Worm (Caenorhabditis elegans) whole organism, late embryonic: ENCODE measurements around the gene skpt-1.

ENCODE experiments used
- C08G9.2 ChIP-seq: sonication (generic microtip); optimal IDR thresholded peaks from 2 replicates; lab custom pipeline; 2016; ENCODE audit warnings: mild to moderate bottlenecking, missing genetic modification characterization, moderate library complexity, missing compliant biosample characterization
- C38D4.7 ChIP-seq: fragments of 200-800 bp; sonication (Bioruptor generic); optimal IDR thresholded peaks from 2 replicates; lab custom pipeline; 2018; ENCODE audit warnings: mild to moderate bottlenecking, missing genetic modification characterization, moderate library complexity, missing compliant biosample characterization
- ahr-1 ChIP-seq: sonication (generic microtip); optimal IDR thresholded peaks from 2 replicates; lab custom pipeline; 2016; ENCODE audit warnings: missing genetic modification characterization, missing compliant biosample characterization
- ama-1 ChIP-seq: fragments of 150-350 bp; optimal IDR thresholded peaks from 2 replicates; lab custom pipeline; 2014
- ceh-18 ChIP-seq: sonication (generic microtip); optimal IDR thresholded peaks from 2 replicates; lab custom pipeline; 2016; ENCODE audit warnings: missing genetic modification characterization, missing compliant biosample characterization
- ceh-2 ChIP-seq: sonication (generic microtip); optimal IDR thresholded peaks from 2 replicates; lab custom pipeline; 2016; ENCODE audit warnings: missing genotype, missing genetic modification characterization, missing compliant biosample characterization
- ceh-30 ChIP-seq: fragments of 150-350 bp; optimal IDR thresholded peaks from 2 replicates; lab custom pipeline; 2014; ENCODE audit warnings: missing biosample characterization, missing genetic modification characterization
- ceh-31 ChIP-seq: sonication (generic microtip); optimal IDR thresholded peaks from 2 replicates; lab custom pipeline; 2016; ENCODE audit warnings: missing genetic modification characterization, missing compliant biosample characterization
- ceh-34 ChIP-seq: sonication (generic microtip); optimal IDR thresholded peaks from 2 replicates; lab custom pipeline; 2016; ENCODE audit warnings: mild to moderate bottlenecking, missing genetic modification characterization, missing compliant biosample characterization
- ceh-45 ChIP-seq: fragments of 200-800 bp; sonication (Bioruptor generic); IDR thresholded peaks from 2 replicates; pipeline ENCODE4 v1.3.6; 2022; ENCODE audit warnings: missing genetic modification reagents, missing genetic modification characterization, missing compliant biosample characterization
- ceh-6 ChIP-seq: fragments of 200-800 bp; sonication (Bioruptor generic); optimal IDR thresholded peaks from 2 replicates; lab custom pipeline; 2018; ENCODE audit warnings: mild to moderate bottlenecking, missing genetic modification characterization, missing compliant biosample characterization
- che-1 ChIP-seq: sonication (generic microtip); optimal IDR thresholded peaks from 2 replicates; lab custom pipeline; 2016; ENCODE audit warnings: mild to moderate bottlenecking, missing genetic modification characterization, missing compliant biosample characterization
- dmd-4 ChIP-seq: sonication (generic microtip); optimal IDR thresholded peaks from 2 replicates; lab custom pipeline; 2016; ENCODE audit warnings: borderline replicate concordance, missing genetic modification characterization, missing compliant biosample characterization
- dve-1 ChIP-seq: sonication (generic microtip); optimal IDR thresholded peaks from 2 replicates; lab custom pipeline; 2017; ENCODE audit warnings: antibody characterized with exemption, mild to moderate bottlenecking, missing genetic modification characterization, missing compliant biosample characterization
- elt-2 ChIP-seq: sonication (generic microtip); optimal IDR thresholded peaks from 2 replicates; lab custom pipeline; 2016; ENCODE audit warnings: missing genetic modification reagents, missing genetic modification characterization, missing compliant biosample characterization
- elt-4 ChIP-seq: sonication (generic microtip); optimal IDR thresholded peaks from 2 replicates; lab custom pipeline; 2016; ENCODE audit warnings: missing genetic modification characterization, missing compliant biosample characterization
- ets-4 ChIP-seq: sonication (generic microtip); optimal IDR thresholded peaks from 2 replicates; lab custom pipeline; 2016; ENCODE audit warnings: missing genetic modification characterization, missing compliant biosample characterization
- fax-1 ChIP-seq: sonication (generic microtip); optimal IDR thresholded peaks from 2 replicates; lab custom pipeline; 2016; ENCODE audit warnings: missing genotype, missing genetic modification characterization, missing compliant biosample characterization
- hlh-13 ChIP-seq: fragments of 200-800 bp; sonication (Bioruptor generic); optimal IDR thresholded peaks from 2 replicates; lab custom pipeline; 2018; ENCODE audit warnings: mild to moderate bottlenecking, missing genetic modification characterization, missing compliant biosample characterization
- hlh-15 ChIP-seq: sonication (generic microtip); optimal IDR thresholded peaks from 2 replicates; lab custom pipeline; 2016; ENCODE audit warnings: missing genetic modification characterization, missing compliant biosample characterization
- hlh-6 ChIP-seq: sonication (generic microtip); optimal IDR thresholded peaks from 2 replicates; lab custom pipeline; 2016; ENCODE audit warnings: missing genotype, missing genetic modification characterization, missing compliant biosample characterization
- lim-6 ChIP-seq: sonication (generic microtip); optimal IDR thresholded peaks from 2 replicates; lab custom pipeline; 2016; ENCODE audit warnings: missing genetic modification characterization, missing compliant biosample characterization
- lin-11 ChIP-seq: fragments of 200-800 bp; sonication (Bioruptor generic); optimal IDR thresholded peaks from 2 replicates; lab custom pipeline; 2018; ENCODE audit warnings: mild to moderate bottlenecking, missing genetic modification characterization, missing compliant biosample characterization
- mec-3 ChIP-seq: sonication (generic microtip); optimal IDR thresholded peaks from 2 replicates; lab custom pipeline; 2016; ENCODE audit warnings: borderline replicate concordance, missing genetic modification characterization, missing compliant biosample characterization
- nfya-1 ChIP-seq: sonication (generic microtip); optimal IDR thresholded peaks from 2 replicates; lab custom pipeline; 2017; ENCODE audit warnings: missing genetic modification characterization, mild to moderate bottlenecking, missing compliant biosample characterization, antibody characterized with exemption, moderate library complexity
- nhr-232 ChIP-seq: sonication (generic microtip); optimal IDR thresholded peaks from 2 replicates; lab custom pipeline; 2016; ENCODE audit warnings: missing genetic modification characterization, missing compliant biosample characterization
- npax-4 ChIP-seq: sonication (generic microtip); optimal IDR thresholded peaks from 2 replicates; lab custom pipeline; 2016; ENCODE audit warnings: missing genetic modification characterization, missing compliant biosample characterization
- pag-3 ChIP-seq: sonication (generic microtip); optimal IDR thresholded peaks from 2 replicates; lab custom pipeline; 2016; ENCODE audit warnings: missing compliant biosample characterization, missing genetic modification characterization, borderline replicate concordance
- pha-4 ChIP-seq: fragments of 150-350 bp; optimal IDR thresholded peaks from 2 replicates; lab custom pipeline; 2018; ENCODE audit warnings: missing biosample characterization, missing genetic modification reagents, missing genetic modification characterization
- pqm-1 ChIP-seq: sonication (generic microtip); optimal IDR thresholded peaks from 2 replicates; lab custom pipeline; 2016; ENCODE audit warnings: missing genetic modification characterization, missing compliant biosample characterization
- ref-2 ChIP-seq: sonication (generic microtip); optimal IDR thresholded peaks from 2 replicates; lab custom pipeline; 2016; ENCODE audit warnings: missing genetic modification characterization, missing compliant biosample characterization
- rnt-1 ChIP-seq: sonication (generic microtip); optimal IDR thresholded peaks from 2 replicates; lab custom pipeline; 2016; ENCODE audit warnings: missing genetic modification characterization, missing compliant biosample characterization
- syd-9 ChIP-seq: sonication (generic microtip); optimal IDR thresholded peaks from 2 replicates; lab custom pipeline; 2016; ENCODE audit warnings: mild to moderate bottlenecking, missing genetic modification characterization, moderate library complexity, missing compliant biosample characterization
- tbx-2 ChIP-seq: sonication (generic microtip); optimal IDR thresholded peaks from 2 replicates; lab custom pipeline; 2016; ENCODE audit warnings: missing genetic modification characterization, missing compliant biosample characterization
- ttx-3 ChIP-seq: sonication (generic microtip); optimal IDR thresholded peaks from 2 replicates; lab custom pipeline; 2016; ENCODE audit warnings: missing genetic modification reagents, missing genetic modification characterization, missing compliant biosample characterization
- unc-3 ChIP-seq, 2 experiments: fragments of 200-800 bp in 1 of 2; sonication (Bioruptor generic) in 1 of 2; sonication (generic microtip) in 1 of 2; conservative IDR thresholded peaks in 1 of 2; optimal IDR thresholded peaks in 1 of 2; 2 replicates each; pipeline versions ENCODE4 v1.3.6 to Lab custom; 2016 to 2022; ENCODE audit warnings: missing compliant biosample characterization in 2 of 2, missing genetic modification characterization in 2 of 2, missing genetic modification reagents in 1 of 2
- unc-42 ChIP-seq: sonication (generic microtip); optimal IDR thresholded peaks from 2 replicates; lab custom pipeline; 2016; ENCODE audit warnings: missing genotype, missing genetic modification characterization, missing compliant biosample characterization
- zip-5 ChIP-seq: sonication (generic microtip); optimal IDR thresholded peaks from 2 replicates; lab custom pipeline; 2016; ENCODE audit warnings: missing genetic modification characterization, missing compliant biosample characterization

Gene skpt-1

DNA sequence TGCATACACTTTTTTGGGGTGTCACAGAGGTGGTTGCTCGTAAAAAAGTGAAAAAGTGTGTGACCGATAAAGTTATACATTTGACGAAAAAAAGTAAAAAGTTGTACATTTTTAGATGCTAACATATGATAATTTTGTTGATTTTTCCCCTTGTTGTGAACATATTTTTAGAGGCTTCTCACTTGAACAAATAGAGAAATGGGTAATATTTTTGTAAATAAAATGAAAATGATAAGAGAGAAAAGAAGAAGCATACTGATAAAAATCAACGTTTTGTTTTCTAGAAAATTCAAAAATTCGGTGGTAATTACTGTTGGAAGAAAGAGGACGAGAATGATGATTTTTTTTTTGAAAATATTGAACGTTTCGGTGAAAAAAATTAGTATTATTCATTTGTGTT, 27.9 kb downstream of the skpt-1 start:
- TF ChIP-seq unc-42 (tag; lab: Kevin White, UChicago): no peak
- TF ChIP-seq unc-3 (GFP tag; conservative IDR thresholded peaks at IDR 0.05; lab: Robert Waterston, UW): no peak
- no peak for TF ChIP-seq unc-3 (tag; optimal IDR thresholded peaks at IDR 0.05; lab: Kevin White, UChicago)
- no peak for TF ChIP-seq dmd-4 (tag; lab: Kevin White, UChicago)
- no peak for TF ChIP-seq hlh-15 (tag; lab: Kevin White, UChicago)
- no peak for TF ChIP-seq ceh-30 (tag; lab: Kevin White, UChicago)
- no peak for TF ChIP-seq ref-2 (tag; lab: Kevin White, UChicago)
- no peak for TF ChIP-seq hlh-6 (tag; lab: Kevin White, UChicago)
- TF ChIP-seq, all 69 proteins: peak for 0

DNA sequence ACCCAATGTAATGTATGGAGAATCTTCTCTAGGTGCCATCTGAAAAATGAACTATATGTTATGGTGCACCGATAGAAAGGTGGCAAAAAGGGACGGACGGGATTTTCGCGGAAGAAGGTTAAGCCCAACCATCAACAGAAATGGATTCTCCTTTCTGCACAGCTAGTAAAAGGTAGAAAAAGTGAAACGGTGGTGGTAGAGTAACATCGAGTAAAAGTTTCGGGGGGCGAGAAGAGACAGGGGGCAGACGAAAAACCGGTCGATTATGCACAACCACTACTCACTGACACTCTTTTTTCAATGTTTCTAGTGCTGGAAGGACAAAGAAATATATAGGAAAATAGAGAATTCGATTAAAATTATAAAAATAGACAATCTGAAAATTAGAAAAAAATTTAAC, 28.7 kb downstream of the skpt-1 start:
- no peak for TF ChIP-seq ttx-3
- TF ChIP-seq ets-4 (tag; lab: Kevin White, UChicago): no peak
- no peak for TF ChIP-seq che-1 (tag; lab: Kevin White, UChicago)
- no peak for TF ChIP-seq dve-1 (tag; lab: Kevin White, UChicago)
- no peak for TF ChIP-seq nhr-232 (tag; lab: Kevin White, UChicago)
- TF ChIP-seq ceh-45: no peak
- no peak for TF ChIP-seq lim-6
- no peak for TF ChIP-seq hlh-6 (tag; lab: Kevin White, UChicago)
- TF ChIP-seq pha-4: no peak
- TF ChIP-seq C38D4.7 (GFP tag; lab: Kevin White, UChicago): no peak
- TF ChIP-seq zip-5: no peak
- no peak for TF ChIP-seq unc-3 (GFP tag; conservative IDR thresholded peaks at IDR 0.05; lab: Robert Waterston, UW)
- no peak for TF ChIP-seq unc-3 (tag; optimal IDR thresholded peaks at IDR 0.05; lab: Kevin White, UChicago)
- no peak for TF ChIP-seq syd-9 (tag; lab: Kevin White, UChicago)
- TF ChIP-seq ceh-6 (GFP tag; lab: Kevin White, UChicago): no peak
- TF ChIP-seq fax-1: no peak
- no peak for TF ChIP-seq pag-3 (tag; lab: Kevin White, UChicago)
- TF ChIP-seq ceh-31 (tag; lab: Kevin White, UChicago): no peak
- TF ChIP-seq ahr-1 (tag; lab: Kevin White, UChicago): no peak
- TF ChIP-seq ama-1 (lab: Kevin White, UChicago): no peak
- no peak for TF ChIP-seq ceh-18
- TF ChIP-seq, all 69 proteins: peak for 0

- TF ChIP-seq ceh-2 (tag; lab: Kevin White, UChicago): no peak
- TF ChIP-seq lin-11 (tag; lab: Kevin White, UChicago): no peak
- no peak for TF ChIP-seq dmd-4 (tag; lab: Kevin White, UChicago)
- TF ChIP-seq elt-2 (tag; lab: Kevin White, UChicago): no peak
- no peak for TF ChIP-seq tbx-2 (tag; lab: Kevin White, UChicago)
- no peak for TF ChIP-seq mec-3 (tag; lab: Kevin White, UChicago)
- no peak for TF ChIP-seq pqm-1 (tag; lab: Kevin White, UChicago)
- no peak for TF ChIP-seq C08G9.2
- no peak for TF ChIP-seq rnt-1
- TF ChIP-seq ceh-34 (tag; lab: Kevin White, UChicago): no peak
Observed at ce11 chrIII:5417921-5418320, 30.3 kb downstream of the skpt-1 start.

ce11 chrIII:5413680-5414079, 34.5 kb downstream of the skpt-1 start, which contains the start of gene grl-22:
grl-22 (minus strand) TSS chrIII:5414011.
- TF ChIP-seq elt-4 (no peak), ttx-3 (no peak), npax-4 (no peak), fax-1 (no peak), ets-4 (tag; lab: Kevin White, UChicago) (no peak), nfya-1 (tag; lab: Kevin White, UChicago) (no peak), ref-2 (tag; lab: Kevin White, UChicago) (no peak), hlh-13 (GFP tag; lab: Kevin White, UChicago) (no peak), ceh-18 (no peak)
